Fruit fly (Drosophila melanogaster) whole organism, pupa: ENCODE data around the gene nac.

Experiments
- CG10348 ChIP-seq: fragments of 200-800 bp; sonication (Bioruptor generic); IDR thresholded peaks from 2 replicates; pipeline ENCODE4 v1.3.6; 2022; ENCODE audit warnings: missing biosample characterization, missing genetic modification characterization
- CG12605 ChIP-seq: fragments of 200-800 bp; sonication (Bioruptor generic); IDR thresholded peaks from 2 replicates; pipeline ENCODE4 v1.3.6; 2022; ENCODE audit warnings: missing biosample characterization, missing genetic modification characterization
- CG13204 ChIP-seq: fragments of 200-800 bp; sonication (Bioruptor generic); optimal IDR thresholded peaks from 2 replicates; lab custom pipeline; 2018; ENCODE audit warnings: missing biosample characterization, mild to moderate bottlenecking, missing genetic modification characterization, moderate library complexity
- CG14655 ChIP-seq: fragments of 200-800 bp; sonication (Bioruptor generic); optimal IDR thresholded peaks from 3 replicates; lab custom pipeline; 2017; ENCODE audit warnings: mild to moderate bottlenecking, missing biosample characterization, missing genetic modification reagents, missing genetic modification characterization
- CG15710 ChIP-seq: fragments of 200-800 bp; sonication (Bioruptor generic); optimal IDR thresholded peaks from 2 replicates; lab custom pipeline; 2018; ENCODE audit warnings: missing biosample characterization, mild to moderate bottlenecking, missing genetic modification characterization, moderate library complexity
- CG17806 ChIP-seq: fragments of 200-800 bp; sonication (Bioruptor generic); optimal IDR thresholded peaks from 2 replicates; lab custom pipeline; 2018; ENCODE audit warnings: missing biosample characterization, mild to moderate bottlenecking, missing genetic modification characterization, moderate library complexity
- CG32121 ChIP-seq: fragments of 200-800 bp; sonication (Bioruptor generic); IDR thresholded peaks from 2 replicates; pipeline ENCODE4 v1.3.6; 2022; ENCODE audit warnings: missing biosample characterization, missing genetic modification characterization
- CG34367 ChIP-seq: fragments of 200-800 bp; sonication (Bioruptor generic); optimal IDR thresholded peaks from 2 replicates; lab custom pipeline; 2018; ENCODE audit warnings: missing biosample characterization, mild to moderate bottlenecking, missing genetic modification characterization
- CG4496 ChIP-seq: fragments of 200-800 bp; sonication (Bioruptor generic); IDR thresholded peaks from 3 replicates; pipeline ENCODE4 v1.3.6; 2022; ENCODE audit warnings: missing biosample characterization, missing genetic modification characterization
- CG8159 ChIP-seq: fragments of 200-800 bp; sonication (Bioruptor generic); optimal IDR thresholded peaks from 3 replicates; lab custom pipeline; 2018; ENCODE audit warnings: missing biosample characterization, mild to moderate bottlenecking, missing genetic modification characterization, moderate library complexity
- CG8301 ChIP-seq: fragments of 200-800 bp; sonication (Bioruptor generic); optimal IDR thresholded peaks from 2 replicates; lab custom pipeline; 2018; ENCODE audit warnings: missing biosample characterization, mild to moderate bottlenecking, missing genetic modification characterization
- CG9948 ChIP-seq: fragments of 200-800 bp; sonication (Bioruptor generic); optimal IDR thresholded peaks from 2 replicates; lab custom pipeline; 2018; ENCODE audit warnings: missing biosample characterization, mild to moderate bottlenecking, missing genetic modification characterization, moderate library complexity
- D1 ChIP-seq: fragments of 200-800 bp; sonication (Bioruptor generic); optimal IDR thresholded peaks from 2 replicates; lab custom pipeline; 2018; ENCODE audit warnings: missing biosample characterization, mild to moderate bottlenecking, missing genetic modification characterization, moderate library complexity
- EcR ChIP-seq: fragments of 200-800 bp; sonication (Bioruptor generic); optimal IDR thresholded peaks from 3 replicates; lab custom pipeline; 2019; ENCODE audit warnings: missing biosample characterization, missing genetic modification characterization, mild to moderate bottlenecking, moderate library complexity, missing genetic modification reagents
- Ets98B ChIP-seq: fragments of 200-800 bp; sonication (Bioruptor generic); IDR thresholded peaks from 2 replicates; pipeline ENCODE4 v1.3.6; 2022; ENCODE audit warnings: missing biosample characterization, missing genetic modification characterization
- Pif1A ChIP-seq: fragments of 200-800 bp; sonication (Bioruptor generic); optimal IDR thresholded peaks from 3 replicates; lab custom pipeline; 2016; ENCODE audit warnings: missing biosample characterization, missing genetic modification characterization
- Pif1B ChIP-seq: fragments of 200-800 bp; sonication (Bioruptor generic); optimal IDR thresholded peaks from 3 replicates; lab custom pipeline; 2016; ENCODE audit warnings: missing biosample characterization, missing genetic modification characterization
- Snoo ChIP-seq: fragments of 200-800 bp; sonication (Bioruptor generic); optimal IDR thresholded peaks from 3 replicates; lab custom pipeline; 2017; ENCODE audit warnings: missing biosample characterization, mild to moderate bottlenecking, missing genetic modification characterization, inconsistent platforms
- fd96Ca ChIP-seq: fragments of 200-800 bp; sonication (Bioruptor generic); IDR thresholded peaks from 3 replicates; pipeline ENCODE4 v1.3.6; 2022; ENCODE audit warnings: missing biosample characterization, missing genetic modification characterization
- gl ChIP-seq: fragments of 200-800 bp; sonication (Bioruptor generic); optimal IDR thresholded peaks from 2 replicates; lab custom pipeline; 2018; ENCODE audit warnings: missing biosample characterization, mild to moderate bottlenecking, missing genetic modification characterization
- rn ChIP-seq: fragments of 200-800 bp; sonication (Bioruptor generic); IDR thresholded peaks from 2 replicates; pipeline ENCODE4 v1.3.6; 2022; ENCODE audit warnings: missing biosample characterization, missing genetic modification characterization

nac gene

dm6 chr3R:8310678-8311077 lies 6.9 kb upstream of the nac start, which contains the start of gene CG11693:
CG11693 (minus strand) TSS chr3R:8310778.
- TF ChIP-seq CG32121 (GFP tag; lab: Robert Waterston, UW): no peak

- TF ChIP-seq rn (GFP tag; lab: Robert Waterston, UW): no peak
- TF ChIP-seq CG14655 (GFP tag; lab: Kevin White, UChicago): no peak
- TF ChIP-seq Pif1A (GFP tag; lab: Kevin White, UChicago): no peak
- no peak for TF ChIP-seq CG13204 (GFP tag; lab: Kevin White, UChicago)
- TF ChIP-seq CG8301 (tag; lab: Kevin White, UChicago): no peak
- TF ChIP-seq CG32121 (GFP tag; lab: Robert Waterston, UW): no peak
- no peak for TF ChIP-seq CG17806
- no peak for TF ChIP-seq D1 (tag; lab: Kevin White, UChicago)
- TF ChIP-seq EcR: no peak
- TF ChIP-seq CG10348: no peak
- no peak for TF ChIP-seq gl
- TF ChIP-seq CG8159 (tag; lab: Kevin White, UChicago): no peak
- TF ChIP-seq CG12605: no peak
- TF ChIP-seq Ets98B (GFP tag; lab: Robert Waterston, UW): no peak
- no peak for TF ChIP-seq fd96Ca (GFP tag; lab: Robert Waterston, UW)
- TF ChIP-seq CG34367 (tag; lab: Kevin White, UChicago): no peak
- no peak for TF ChIP-seq Snoo (tag; lab: Kevin White, UChicago)
- no peak for TF ChIP-seq CG4496 (GFP tag; lab: Robert Waterston, UW)
- TF ChIP-seq Pif1B: no peak
These were observed 4.7 kb upstream of the nac start, which contains the start of gene tex for dm6 chr3R:8308515-8308959. tex (minus strand) TSS chr3R:8308645.

DNA sequence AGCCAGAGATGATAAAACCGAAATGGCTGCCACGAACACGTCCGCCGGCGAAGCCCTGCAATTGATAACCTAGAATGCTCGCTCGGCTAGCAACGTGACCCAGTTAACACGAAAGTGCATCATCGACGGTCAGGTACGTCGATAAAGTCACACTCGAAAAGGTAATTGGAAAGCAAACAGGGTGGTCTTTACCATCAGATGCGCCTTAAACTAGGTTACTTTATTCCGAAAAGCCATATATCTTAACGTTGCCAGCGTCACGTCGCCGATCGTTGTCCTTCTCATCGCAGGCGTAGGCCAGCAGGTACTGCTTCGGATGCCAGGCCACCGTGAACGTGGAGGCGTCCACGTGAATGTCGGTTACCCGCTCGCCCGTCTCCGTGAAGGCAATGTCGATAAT lies 3.5 kb upstream of the nac start:
- no peak for TF ChIP-seq CG9948
- no peak for TF ChIP-seq EcR
- no peak for TF ChIP-seq CG17806
- no peak for TF ChIP-seq gl
- no peak for TF ChIP-seq Ets98B (GFP tag; lab: Robert Waterston, UW)
- no peak for TF ChIP-seq CG4496 (GFP tag; lab: Robert Waterston, UW)
- TF ChIP-seq CG34367 (tag; lab: Kevin White, UChicago): no peak
- no peak for TF ChIP-seq CG8301 (tag; lab: Kevin White, UChicago)
- no peak for TF ChIP-seq CG10348
- no peak for TF ChIP-seq D1 (tag; lab: Kevin White, UChicago)
- no peak for TF ChIP-seq CG12605
- no peak for TF ChIP-seq fd96Ca (GFP tag; lab: Robert Waterston, UW)
- no peak for TF ChIP-seq CG15710
- TF ChIP-seq CG32121 (GFP tag; lab: Robert Waterston, UW): no peak
- TF ChIP-seq Pif1B: no peak
- no peak for TF ChIP-seq CG8159 (tag; lab: Kevin White, UChicago)
- no peak for TF ChIP-seq Pif1A (GFP tag; lab: Kevin White, UChicago)

- TF ChIP-seq CG9948 (no peak), CG4496 (GFP tag; lab: Robert Waterston, UW) (no peak), CG10348 (no peak), EcR (no peak)
These were observed 3.1 kb upstream of the nac start for dm6 chr3R:8306927-8307261.

- TF ChIP-seq Pif1B (no peak), D1 (tag; lab: Kevin White, UChicago) (no peak), CG15710 (no peak), CG9948 (no peak)
These were observed 2.5 kb upstream of the nac start for dm6 chr3R:8306188-8306926.

DNA sequence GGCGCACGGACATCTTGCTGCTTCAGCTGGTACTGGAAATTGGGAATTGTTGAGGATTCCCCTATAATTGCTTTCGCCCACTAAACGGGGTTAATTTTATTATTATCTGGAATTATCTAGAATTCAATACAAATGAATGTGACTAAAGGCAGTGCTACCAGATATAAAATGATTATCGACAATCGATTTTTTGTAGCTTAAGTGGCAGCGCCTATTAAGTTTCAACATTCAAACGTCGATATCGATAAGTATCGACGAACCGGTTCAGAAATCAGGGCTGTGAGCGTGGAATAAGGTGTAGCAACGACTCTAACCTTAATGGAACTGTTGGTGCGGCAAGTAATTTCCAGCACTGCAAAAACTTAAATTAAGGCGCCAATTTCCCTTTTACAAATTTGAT lies 1.3 kb upstream of the nac start, which contains the start of gene Sgt1:
Gene Sgt1 (minus strand): TSS at position 165 of the 400 bp plus-strand sequence.
- TF ChIP-seq rn (GFP tag; lab: Robert Waterston, UW) (no peak), CG32121 (GFP tag; lab: Robert Waterston, UW) (0 out of 2 replicates have a peak, but pooled peaks have one; percentile 11)

dm6 chr3R:8300928-8301752 lies 2.7 kb downstream of the nac start, which contains the start of the genes CG9626 and mRpL1:
CG9626 (minus strand) TSS chr3R:8300978.
mRpL1 (plus strand) TSS chr3R:8301440.
- TF ChIP-seq rn (GFP tag; lab: Robert Waterston, UW) (no peak), D1 (tag; lab: Kevin White, UChicago) (no peak), CG34367 (tag; lab: Kevin White, UChicago) (no peak), Pif1A (GFP tag; lab: Kevin White, UChicago) (no peak), CG4496 (GFP tag; lab: Robert Waterston, UW) (peak; percentile 53; the same call in 2 of the 3 replicates)
